Fruit fly (Drosophila melanogaster): ENCODE measurements around the gene HDAC3.
A peak's percentile ranks its signal among the peaks of the same experiment; 100 is the strongest.

Gene HDAC3

dm6 chr3R:5474551-5474950 is at the start of gene HDAC3, which contains the start of the genes CG45100 and Hcs:
TSS of gene HDAC3 (minus strand) at chr3R:5474600.
TSS of gene CG45100 (minus strand) at chr3R:5474600.
TSS of gene Hcs (plus strand) at chr3R:5474899.
- TF ChIP-seq CG6163 (GFP tag; IDR thresholded peaks at IDR 0.05) (no peak), salr (GFP tag; optimal IDR thresholded peaks at IDR 0.05) (no peak), CG15336 (GFP tag; IDR thresholded peaks at IDR 0.05) (0 out of 2 replicates have a peak, but pooled peaks have one; percentile 24), dac (GFP tag; optimal IDR thresholded peaks at IDR 0.05) (no peak), fd85E (GFP tag; optimal IDR thresholded peaks at IDR 0.05) (no peak), CG1621 (tag; optimal IDR thresholded peaks at IDR 0.05) (no peak), Hr4 (GFP tag; optimal IDR thresholded peaks at IDR 0.05) (no peak), Eip75B (GFP tag; optimal IDR thresholded peaks at IDR 0.05) (no peak), Gug (GFP tag; IDR thresholded peaks at IDR 0.05) (no peak), CG6276 (GFP tag; optimal IDR thresholded peaks at IDR 0.05) (no peak), dsx (GFP tag; optimal IDR thresholded peaks at IDR 0.05; ENCODE audit: poor library complexity, severe bottlenecking) (no peak), CG31627 (GFP tag; optimal IDR thresholded peaks at IDR 0.05) (peak; percentile 55), eg (GFP tag; IDR thresholded peaks at IDR 0.05) (0 out of 3 replicates have a peak, but pooled peaks have one; percentile 10), esn (GFP tag; optimal IDR thresholded peaks at IDR 0.05) (peak; percentile 61), lz (GFP tag; optimal IDR thresholded peaks at IDR 0.05) (peak; percentile 55), CG11902 (GFP tag; optimal IDR thresholded peaks at IDR 0.05) (peak; percentile 20), Sox14 (GFP tag; optimal IDR thresholded peaks at IDR 0.05) (no peak), CG8632 (GFP tag; optimal IDR thresholded peaks at IDR 0.05) (no peak), Lpt (GFP tag; optimal IDR thresholded peaks at IDR 0.05) (no peak), topi (GFP tag; optimal IDR thresholded peaks at IDR 0.05) (no peak), spab (GFP tag; optimal IDR thresholded peaks at IDR 0.05) (no peak)

- TF ChIP-seq CG8319 (GFP tag; optimal IDR thresholded peaks at IDR 0.05) (no peak), Gug (GFP tag; IDR thresholded peaks at IDR 0.05) (no peak), CG9139 (GFP tag; optimal IDR thresholded peaks at IDR 0.05) (no peak), CG8119 (GFP tag; IDR thresholded peaks at IDR 0.05) (no peak), CG31627 (GFP tag; optimal IDR thresholded peaks at IDR 0.05) (no peak), Ets96B (tag; optimal IDR thresholded peaks at IDR 0.05) (no peak), CG4318 (GFP tag; optimal IDR thresholded peaks at IDR 0.05) (no peak), lz (GFP tag; optimal IDR thresholded peaks at IDR 0.05) (no peak), CG3032 (tag; optimal IDR thresholded peaks at IDR 0.05) (no peak), net (GFP tag; optimal IDR thresholded peaks at IDR 0.05) (no peak), Sox15 (GFP tag; optimal IDR thresholded peaks at IDR 0.05) (no peak)
Observed at dm6 chr3R:5523070-5523637, 48.8 kb upstream of the HDAC3 start, which contains the start of the genes CG43845 and Nmdar1. TSS of gene CG43845 (minus strand) at chr3R:5523120. TSS of gene Nmdar1 (minus strand) at chr3R:5523328.

dm6 chr3R:5520566-5520965 is 46.2 kb upstream of the HDAC3 start:
- TF ChIP-seq Hr4 (GFP tag; optimal IDR thresholded peaks at IDR 0.05) (peak; percentile 31), CG3919 (GFP tag; optimal IDR thresholded peaks at IDR 0.05) (no peak), Eip78C (GFP tag) (peak; percentile 52)

dm6 chr3R:5519789-5520188 is 45.4 kb upstream of the HDAC3 start:
- TF ChIP-seq lz (GFP tag; optimal IDR thresholded peaks at IDR 0.05) (no peak), CG6163 (GFP tag; IDR thresholded peaks at IDR 0.05) (0 out of 3 replicates have a peak, but pooled peaks have one; percentile 22), Sox14 (GFP tag; optimal IDR thresholded peaks at IDR 0.05) (no peak), svp (GFP tag) (peak; percentile 98)

- TF ChIP-seq dac (GFP tag; optimal IDR thresholded peaks at IDR 0.05) (peak; percentile 43), ss (GFP tag; optimal IDR thresholded peaks at IDR 0.05) (peak; percentile 40 to 93), Hr39 (GFP tag; optimal IDR thresholded peaks at IDR 0.05) (peak; percentile 70), CG8319 (GFP tag; optimal IDR thresholded peaks at IDR 0.05) (peak; percentile 51), Eip93F (GFP tag; optimal IDR thresholded peaks at IDR 0.05) (no peak), Ets96B (tag; optimal IDR thresholded peaks at IDR 0.05) (peak; percentile 40), CG1621 (tag; optimal IDR thresholded peaks at IDR 0.05) (peak; percentile 41), CG15336 (GFP tag; IDR thresholded peaks at IDR 0.05) (peak; percentile 76), CG11294 (GFP tag; IDR thresholded peaks at IDR 0.05) (peak; percentile 22; the same call in 1 of the 2 replicates), CG11762 (GFP tag; optimal IDR thresholded peaks at IDR 0.05; ENCODE audit: insufficient read depth) (peak; percentile 11), CG32006 (GFP tag; optimal IDR thresholded peaks at IDR 0.05) (peak; percentile 78), salr (GFP tag; optimal IDR thresholded peaks at IDR 0.05) (peak; percentile 27 to 47), cyc (GFP tag; optimal IDR thresholded peaks at IDR 0.05) (peak; percentile 60), Sox14 (GFP tag; optimal IDR thresholded peaks at IDR 0.05) (peak; percentile 64), Ets21C (GFP tag; optimal IDR thresholded peaks at IDR 0.05) (peak; percentile 32), Met (GFP tag; optimal IDR thresholded peaks at IDR 0.05) (peak; percentile 58), CG8632 (GFP tag; optimal IDR thresholded peaks at IDR 0.05) (peak; percentile 65), Eip78C (GFP tag) (peak; percentile 94), Sox102F (GFP tag; optimal IDR thresholded peaks at IDR 0.05) (peak; percentile 80)
Observed at dm6 chr3R:5518627-5519026, 44.2 kb upstream of the HDAC3 start.
